Fruit fly (Drosophila melanogaster) S2 (cell line): Measurements from ENCODE around the gene pdgy.

Experiments used
- CG8478 ChIP-seq: fragments of >200 bp; optimal IDR thresholded peaks from 2 replicates; lab custom pipeline; 2018
- CTCF ChIP-seq, 2 experiments: fragments of >200 bp; optimal IDR thresholded peaks; 2 replicates each; lab custom pipeline; 2018

Gene pdgy

DNA sequence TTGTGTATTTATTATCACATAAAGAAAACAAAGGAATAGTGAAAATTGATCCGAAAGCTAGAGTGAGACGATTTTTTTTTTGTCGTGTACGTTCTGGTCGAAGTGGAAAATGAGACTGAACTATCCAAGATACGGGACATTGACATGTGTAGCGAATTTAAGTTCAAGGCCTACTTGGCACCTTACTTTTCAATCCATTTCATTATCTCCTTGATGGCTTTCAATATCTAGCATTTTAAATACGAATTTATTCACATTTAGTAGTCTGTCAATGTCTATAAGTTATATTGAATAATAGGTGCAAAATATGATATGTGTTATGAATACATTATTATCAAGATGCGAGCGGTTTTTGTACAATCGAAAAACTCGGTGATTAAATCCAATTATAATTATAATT is 24.5 kb downstream of the pdgy start, which contains the start of gene CG32591:
Gene CG32591 (minus strand): TSS at position 101 of the 400 bp plus-strand sequence.
- TF ChIP-seq CTCF (optimal IDR thresholded peaks at IDR 0.05; lab: Kevin White, UChicago) (no peak), CG8478 (lab: Kevin White, UChicago) (no peak)

DNA sequence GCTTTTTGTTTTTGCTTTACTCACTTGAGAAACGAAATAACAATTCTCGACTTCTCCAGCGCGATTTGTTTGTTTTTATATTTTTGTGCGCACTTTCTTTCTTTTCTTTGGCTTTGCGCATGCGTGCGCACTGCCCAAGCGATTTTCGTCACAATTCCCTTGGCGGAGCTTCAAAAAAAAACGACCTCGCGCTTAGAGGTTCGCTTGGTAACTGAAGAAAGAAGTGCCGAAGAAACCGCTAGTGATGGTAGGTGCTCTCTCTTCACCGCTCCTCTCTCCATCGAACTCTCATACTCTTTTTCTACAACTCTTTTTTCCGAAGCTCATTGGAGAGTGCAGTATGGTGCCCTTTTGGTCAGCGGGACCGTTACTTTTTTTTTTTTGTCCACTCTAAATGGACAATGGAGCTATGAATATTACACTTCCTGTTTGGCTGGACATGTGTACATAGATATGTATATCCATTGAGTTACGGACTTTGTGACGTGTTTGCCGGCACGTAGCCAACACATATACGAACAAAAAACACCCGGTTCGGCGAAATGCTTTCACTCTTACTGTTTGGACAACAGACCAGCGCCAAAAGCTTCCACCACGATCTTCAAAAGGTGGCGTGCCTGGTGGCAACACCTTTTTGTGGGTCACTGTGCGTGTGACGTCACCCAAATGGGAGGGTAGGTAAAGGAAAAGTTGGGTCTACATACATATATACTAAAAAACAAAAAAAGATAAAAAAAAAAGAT is 29.9 kb downstream of the pdgy start, which contains the start of gene CG9503:
Gene CG9503 (minus strand): TSS at position 217 of the 743 bp plus-strand sequence.
- TF ChIP-seq CTCF (optimal IDR thresholded peaks at IDR 0.05; lab: Kevin White, UChicago) (no peak), CG8478 (lab: Kevin White, UChicago) (no peak)

DNA sequence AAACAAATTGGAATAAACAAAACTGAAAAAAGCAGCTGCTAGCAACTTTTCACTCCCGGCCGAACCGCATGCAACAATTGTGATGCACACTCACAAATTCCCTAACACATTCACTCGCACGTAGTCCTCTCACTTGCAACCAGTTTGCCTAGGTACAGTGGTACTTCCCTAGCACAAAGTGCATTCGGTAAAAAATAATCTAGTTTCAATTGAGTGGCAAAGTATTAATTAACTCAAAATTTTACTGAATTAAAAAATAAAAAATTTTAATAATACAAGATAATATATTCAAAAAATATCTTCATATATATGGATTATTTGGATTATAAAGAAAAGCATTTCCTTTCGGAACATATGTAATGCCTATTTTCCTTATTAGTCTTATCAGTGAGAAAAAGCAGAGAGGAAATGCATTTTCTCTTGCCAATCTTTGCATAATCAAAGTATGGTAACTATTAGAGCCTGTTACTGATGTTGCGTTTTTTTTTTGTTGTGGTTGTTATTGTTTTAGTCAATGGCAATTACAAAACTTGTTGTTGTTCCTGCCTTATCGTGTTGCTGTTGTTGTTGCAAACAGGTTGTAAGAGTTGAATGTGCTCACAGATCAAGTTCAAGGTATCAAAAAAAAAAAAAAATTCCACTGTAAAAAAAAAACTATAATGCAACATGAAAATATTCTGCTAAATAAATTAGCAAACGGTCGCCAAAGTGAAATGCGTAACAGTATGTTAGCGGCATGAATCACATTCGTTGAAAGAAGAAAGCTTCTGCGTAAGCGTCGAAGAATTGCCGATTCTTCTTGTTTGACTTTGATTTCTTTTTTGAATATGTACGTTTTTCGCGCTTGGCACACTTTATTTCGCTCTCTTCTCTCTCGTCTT is 30.7 kb downstream of the pdgy start:
- TF ChIP-seq CG8478 (lab: Kevin White, UChicago) (no peak), CTCF (optimal IDR thresholded peaks at IDR 0.05; lab: Kevin White, UChicago) (no peak)

DNA sequence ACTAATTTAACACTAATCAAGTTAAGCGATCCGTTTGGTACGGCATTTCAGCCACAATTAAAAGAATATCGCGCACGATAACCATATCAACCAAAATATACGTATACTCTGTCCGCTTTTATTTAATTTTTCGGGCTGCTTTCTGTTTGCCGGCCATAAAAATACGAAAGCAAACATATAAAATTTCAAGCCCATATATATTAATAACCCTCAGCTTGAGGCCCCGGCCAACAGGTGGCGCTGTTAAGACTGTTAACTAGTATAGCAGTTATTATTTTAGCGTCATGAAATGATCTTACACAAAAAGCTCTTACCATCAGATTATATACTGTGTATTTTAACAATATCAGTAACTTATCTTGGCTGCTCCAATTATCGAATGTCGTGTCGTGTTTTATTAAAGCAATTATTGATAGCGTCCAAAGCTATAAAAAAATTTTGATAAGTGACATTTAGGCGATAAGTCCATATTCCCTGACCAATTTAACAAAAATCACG is 34.5 kb downstream of the pdgy start, which contains the start of gene Eo:
Gene Eo (minus strand): TSS at position 51 of the 498 bp plus-strand sequence.
- TF ChIP-seq CG8478 (lab: Kevin White, UChicago), result no peak
- peak; percentile 67 to 74 for TF ChIP-seq CTCF (optimal IDR thresholded peaks at IDR 0.05; lab: Kevin White, UChicago)

DNA sequence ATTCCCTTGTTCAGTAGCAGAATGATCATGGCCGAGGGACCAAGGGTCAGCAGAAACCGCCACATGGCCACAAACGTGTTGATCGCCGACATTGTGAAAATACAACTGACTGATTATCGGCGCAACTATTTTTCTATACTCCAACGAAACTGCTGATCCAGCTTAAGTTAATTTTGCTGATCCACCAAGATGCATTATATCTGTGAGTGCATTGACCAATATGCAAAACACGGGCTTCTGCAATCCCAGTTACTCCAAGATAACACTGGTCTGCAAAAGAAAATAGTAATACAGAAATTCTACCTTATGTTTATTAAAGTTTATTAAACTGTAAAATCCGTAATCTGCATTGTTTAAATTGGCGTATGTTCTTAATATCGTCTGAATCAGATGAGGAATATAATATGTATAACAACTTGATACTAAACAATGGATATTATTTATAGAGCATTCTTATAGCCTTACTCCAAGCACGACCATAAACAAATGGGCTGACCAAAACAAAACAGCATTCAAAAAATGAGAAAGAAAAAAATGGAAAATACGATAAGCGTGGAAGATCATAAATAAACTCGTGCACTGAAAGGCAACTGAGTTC is 39.5 kb downstream of the pdgy start, which contains the start of gene CG12398:
Gene CG12398 (minus strand): TSS at position 107 of the 598 bp plus-strand sequence.
- TF ChIP-seq CG8478 (lab: Kevin White, UChicago) (no peak), CTCF (optimal IDR thresholded peaks at IDR 0.05; lab: Kevin White, UChicago) (no peak)

DNA sequence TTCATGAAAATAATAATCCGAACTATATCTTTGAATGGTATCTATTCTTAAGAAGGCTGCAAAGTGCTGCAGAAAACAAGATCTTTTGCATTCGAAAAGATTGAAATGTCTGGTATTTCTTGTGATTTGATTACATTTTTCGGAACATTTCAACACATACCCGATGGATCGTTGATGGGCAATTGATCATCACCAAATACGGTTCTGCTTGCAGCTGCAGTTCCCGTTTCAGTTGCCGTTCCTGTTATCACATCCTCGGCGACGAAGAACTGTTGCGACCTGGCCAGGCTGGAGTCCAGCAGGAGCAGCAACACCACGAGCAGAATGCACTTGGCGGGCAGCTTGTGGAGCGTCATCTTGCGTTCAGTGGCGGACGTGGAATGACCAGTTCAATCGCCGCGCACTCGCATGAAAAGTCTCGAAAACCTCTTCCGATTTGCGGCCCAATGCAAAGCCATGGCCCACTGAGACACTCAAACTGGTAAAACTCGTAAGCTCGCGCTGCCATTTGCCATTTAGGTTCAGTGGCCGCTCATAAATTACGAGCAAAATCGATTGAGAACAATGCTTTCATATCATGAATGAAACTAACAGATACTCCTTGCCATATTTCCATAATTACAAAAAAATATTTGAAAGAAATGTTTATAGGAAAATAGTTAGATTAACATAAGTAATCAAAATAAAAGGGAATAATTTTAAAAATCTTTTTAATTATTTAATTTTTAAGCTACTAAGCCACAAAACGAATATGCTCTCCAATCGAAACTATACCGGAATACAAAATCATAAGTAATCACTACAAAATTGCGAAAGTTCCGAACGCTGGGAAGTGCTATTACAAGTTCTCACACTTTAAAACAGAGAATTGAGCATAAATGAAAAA is 42.6 kb downstream of the pdgy start, which contains the start of gene CG14406:
Gene CG14406 (minus strand): TSS at position 382 of the 886 bp plus-strand sequence.
- TF ChIP-seq CTCF (optimal IDR thresholded peaks at IDR 0.05; lab: Kevin White, UChicago), result peak; percentile 70 to 72
- TF ChIP-seq CG8478 (lab: Kevin White, UChicago), result no peak

DNA sequence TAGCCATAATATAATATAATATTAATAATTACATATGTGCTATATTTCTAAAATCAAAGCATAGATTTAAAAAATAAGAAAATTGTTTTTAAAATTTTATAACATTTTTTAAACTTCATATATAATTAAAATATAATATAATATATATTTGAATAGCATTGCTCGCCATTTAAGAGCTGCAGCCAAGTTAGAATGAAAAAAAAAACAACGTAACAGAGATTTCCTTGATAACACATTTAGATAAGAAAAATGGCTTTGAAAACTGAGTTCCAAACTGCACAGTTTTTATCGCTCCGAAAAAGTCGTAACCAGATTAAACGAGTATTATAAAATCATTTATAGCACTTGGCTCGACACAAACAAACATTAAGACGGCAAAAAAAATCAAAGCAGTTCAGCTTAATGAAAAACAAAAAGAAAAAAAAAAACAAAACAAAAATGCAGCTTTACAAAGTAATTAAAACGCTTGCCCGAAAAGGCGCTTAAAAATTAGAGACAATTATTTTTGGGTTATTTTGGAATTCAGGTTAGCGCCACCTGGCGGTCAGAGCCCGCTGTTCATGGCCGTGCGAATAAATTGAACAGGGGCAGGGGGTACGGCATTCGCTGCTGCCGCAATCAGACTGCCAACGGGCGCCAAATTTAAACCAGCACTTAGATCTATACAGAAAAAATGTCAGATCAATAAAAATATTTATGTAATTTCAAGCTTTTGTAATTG is 43.5 kb downstream of the pdgy start, which contains the start of gene fiz:
Gene fiz (minus strand): TSS at position 51 of the 721 bp plus-strand sequence.
- TF ChIP-seq CG8478 (lab: Kevin White, UChicago) (no peak), CTCF (optimal IDR thresholded peaks at IDR 0.05; lab: Kevin White, UChicago) (peak; percentile 69 to 83)

DNA sequence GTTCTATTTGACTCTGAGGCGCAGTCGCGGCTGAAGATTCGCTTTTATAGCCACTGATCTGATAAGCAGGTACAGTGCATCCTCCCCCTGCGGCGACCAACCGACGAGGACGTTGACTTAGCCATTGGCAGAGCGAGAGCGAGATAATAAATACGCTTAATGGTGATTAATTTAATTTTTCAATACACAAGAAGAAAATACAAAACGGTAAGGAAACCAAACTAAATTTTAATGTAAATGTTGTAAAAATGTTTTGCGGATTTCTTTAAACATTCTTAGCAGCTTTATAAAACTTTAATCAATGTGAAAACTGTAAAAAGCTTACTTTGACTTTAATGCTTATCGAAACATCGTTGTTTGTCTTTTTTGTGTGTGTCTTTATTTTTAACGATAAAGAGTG is 44.3 kb downstream of the pdgy start:
- TF ChIP-seq CTCF (optimal IDR thresholded peaks at IDR 0.05; lab: Kevin White, UChicago), result no peak
- TF ChIP-seq CG8478 (lab: Kevin White, UChicago), result no peak

DNA sequence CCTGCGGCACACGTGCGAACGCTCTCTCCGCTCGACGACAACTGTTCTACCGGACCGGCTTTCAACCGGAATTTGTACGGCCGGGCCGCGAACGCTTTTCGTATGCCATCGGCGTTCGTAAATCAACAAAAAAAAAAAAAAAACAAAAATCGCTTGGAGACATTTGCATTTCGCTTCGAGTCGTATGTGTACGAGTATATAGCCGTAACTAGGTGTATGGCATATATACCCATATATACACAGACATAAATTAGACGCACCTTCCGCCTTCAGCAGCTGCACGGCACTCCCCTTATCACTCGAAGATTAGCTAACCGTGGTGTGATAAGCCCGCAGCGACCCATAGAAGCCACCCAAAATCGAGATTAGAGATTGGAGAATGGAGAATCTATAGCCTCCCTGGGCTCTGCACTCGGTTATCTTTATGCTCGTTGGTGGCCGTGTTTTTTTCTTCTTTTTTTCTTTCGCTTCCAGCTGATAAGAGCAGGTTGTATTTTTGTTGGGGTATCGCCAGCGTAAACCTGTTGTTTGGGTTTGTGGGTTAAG is 47.8 kb downstream of the pdgy start, which contains the start of gene CG9512:
Gene CG9512 (minus strand): TSS at position 51 of the 546 bp plus-strand sequence.
- TF ChIP-seq CG8478 (lab: Kevin White, UChicago) (no peak), CTCF (optimal IDR thresholded peaks at IDR 0.05; lab: Kevin White, UChicago) (no peak)

DNA sequence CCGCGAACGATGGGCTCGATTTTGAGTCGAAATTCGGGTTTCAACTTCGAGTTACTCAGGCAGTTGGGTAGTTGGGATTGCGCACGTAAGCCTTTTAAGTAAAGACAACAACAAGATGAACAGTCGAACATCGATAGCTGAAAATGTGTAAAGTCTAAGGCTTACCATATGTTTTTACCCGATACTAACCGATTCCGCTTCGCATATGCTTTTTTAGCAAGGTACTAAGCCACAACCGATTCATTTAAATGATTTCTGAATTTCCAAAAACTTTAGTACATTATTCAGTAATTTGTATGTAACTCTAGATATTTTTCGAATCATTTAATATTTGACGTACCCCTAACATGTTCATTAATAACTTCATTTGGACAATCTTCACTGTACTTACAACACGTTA is 55.7 kb downstream of the pdgy start:
- TF ChIP-seq CG8478 (lab: Kevin White, UChicago) (no peak), CTCF (optimal IDR thresholded peaks at IDR 0.05; lab: Kevin White, UChicago) (no peak)

DNA sequence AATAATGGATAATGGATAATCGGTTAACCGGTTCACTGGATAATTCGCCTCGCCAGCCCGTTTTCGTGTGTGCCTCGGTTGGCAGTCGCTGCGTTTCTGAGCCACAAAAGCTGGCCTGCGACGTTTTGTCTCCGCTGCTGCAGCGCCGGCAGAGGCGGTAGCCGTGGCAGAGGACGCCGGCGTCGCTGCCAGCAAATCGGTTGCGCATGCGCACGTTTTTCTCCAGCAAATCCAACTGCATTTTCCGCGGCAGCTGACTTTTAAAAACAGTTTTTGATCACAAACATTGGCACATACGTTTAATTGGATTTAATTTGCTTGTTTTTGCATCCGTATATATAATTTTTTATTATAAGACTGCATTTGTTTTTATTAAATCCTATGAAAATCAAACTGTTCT is 56.5 kb downstream of the pdgy start, which contains the start of gene CG9514:
Gene CG9514 (minus strand): TSS at position 101 of the 400 bp plus-strand sequence.
- TF ChIP-seq CTCF (optimal IDR thresholded peaks at IDR 0.05; lab: Kevin White, UChicago) (no peak), CG8478 (lab: Kevin White, UChicago) (no peak)

DNA sequence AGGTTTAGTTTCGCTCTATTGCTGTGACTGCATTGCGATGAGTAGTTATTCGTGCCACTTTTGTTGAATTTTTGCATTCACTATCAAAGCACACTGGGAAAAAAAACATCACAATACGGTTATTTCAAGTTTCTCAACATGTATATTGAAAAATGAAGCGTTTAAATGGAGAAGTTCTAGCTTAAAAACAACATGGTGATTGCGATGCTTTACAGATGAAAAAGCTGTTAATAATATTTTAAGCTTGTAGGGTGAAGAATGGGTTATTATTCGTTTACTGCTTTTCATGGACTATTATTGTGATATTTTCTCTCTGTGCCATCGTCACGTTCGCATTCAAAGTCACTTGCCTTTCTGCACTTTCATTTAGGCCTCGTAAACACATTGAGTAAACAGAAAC is 57.0 kb downstream of the pdgy start:
- TF ChIP-seq CTCF (optimal IDR thresholded peaks at IDR 0.05; lab: Kevin White, UChicago) (no peak), CG8478 (lab: Kevin White, UChicago) (no peak)
